Worm (Caenorhabditis elegans): Measurements from ENCODE around the gene flp-2.
A peak's percentile ranks its signal among the peaks of the same experiment; 100 is the strongest.

flp-2 gene

ce11 chrX:10081077-10081476, 14.0 kb downstream of the flp-2 start:
- TF ChIP-seq ham-2 (GFP tag; optimal IDR thresholded peaks at IDR 0.05) (no peak), nhr-2 (tag; optimal IDR thresholded peaks at IDR 0.05) (no peak)

ce11 chrX:10079230-10079629, 15.8 kb downstream of the flp-2 start:
- TF ChIP-seq hlh-1 (tag; optimal IDR thresholded peaks at IDR 0.05) (peak; percentile 76), mab-5 (tag; optimal IDR thresholded peaks at IDR 0.05) (no peak)

DNA sequence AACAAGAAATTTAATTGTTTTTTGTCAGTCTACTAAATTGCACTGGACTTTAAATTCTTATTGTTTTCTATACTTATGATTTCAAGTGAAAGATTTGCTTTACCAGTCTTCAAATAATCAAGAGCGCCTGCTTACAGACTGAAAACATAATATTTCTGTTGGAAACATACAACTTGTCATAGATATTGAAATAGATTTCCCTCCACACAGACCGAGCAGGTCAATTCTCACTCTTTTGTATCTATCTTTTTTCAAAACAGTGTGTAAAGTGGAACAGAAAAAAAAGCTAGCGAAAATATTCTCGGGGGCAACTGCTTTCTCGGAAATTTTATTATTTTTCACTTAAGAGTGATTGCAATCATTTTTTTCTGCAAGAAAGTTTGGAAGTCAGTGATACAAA, 16.4 kb downstream of the flp-2 start:
- TF ChIP-seq mls-2 (tag; optimal IDR thresholded peaks at IDR 0.05) = no peak
- no peak for TF ChIP-seq unc-62 (GFP tag; optimal IDR thresholded peaks at IDR 0.05)
- TF ChIP-seq flh-1 (GFP tag; optimal IDR thresholded peaks at IDR 0.05) = no peak
- no peak for TF ChIP-seq ceh-83 (GFP tag; optimal IDR thresholded peaks at IDR 0.05)
- TF ChIP-seq elt-3 (tag; optimal IDR thresholded peaks at IDR 0.05) = no peak
- no peak for TF ChIP-seq sem-2 (GFP tag; optimal IDR thresholded peaks at IDR 0.05)
- TF ChIP-seq zip-8 (tag; optimal IDR thresholded peaks at IDR 0.05) = no peak
- TF ChIP-seq cnd-1 (tag; optimal IDR thresholded peaks at IDR 0.05) = no peak
- no peak for TF ChIP-seq lsy-2 (tag; optimal IDR thresholded peaks at IDR 0.05)
- no peak for TF ChIP-seq mab-5 (tag; optimal IDR thresholded peaks at IDR 0.05)

- TF ChIP-seq nhr-28 (tag; optimal IDR thresholded peaks at IDR 0.05) (no peak), M03D4.4 (tag; optimal IDR thresholded peaks at IDR 0.05) (no peak), ham-2 (GFP tag; optimal IDR thresholded peaks at IDR 0.05) (no peak), sem-2 (GFP tag; optimal IDR thresholded peaks at IDR 0.05) (no peak), ces-1 (GFP tag; optimal IDR thresholded peaks at IDR 0.05) (no peak), mep-1 (tag; optimal IDR thresholded peaks at IDR 0.05) (no peak), mab-5 (tag; optimal IDR thresholded peaks at IDR 0.05) (no peak), flh-1 (GFP tag; optimal IDR thresholded peaks at IDR 0.05) (no peak), ceh-83 (GFP tag; optimal IDR thresholded peaks at IDR 0.05) (no peak), ceh-43 (GFP tag; optimal IDR thresholded peaks at IDR 0.05) (no peak), tbx-8 (GFP tag; optimal IDR thresholded peaks at IDR 0.05) (no peak), lsy-2 (tag; optimal IDR thresholded peaks at IDR 0.05) (no peak), drap-1 (GFP tag; optimal IDR thresholded peaks at IDR 0.05) (no peak), lin-32 (GFP tag; optimal IDR thresholded peaks at IDR 0.05) (no peak), nhr-12 (tag; optimal IDR thresholded peaks at IDR 0.05) (no peak), sptf-1 (tag; optimal IDR thresholded peaks at IDR 0.05) (no peak), snpc-4 (tag; optimal IDR thresholded peaks at IDR 0.05) (no peak), bed-3 (GFP tag; optimal IDR thresholded peaks at IDR 0.05) (no peak)
Measured at ce11 chrX:10078089-10078488, 17.0 kb downstream of the flp-2 start.

DNA sequence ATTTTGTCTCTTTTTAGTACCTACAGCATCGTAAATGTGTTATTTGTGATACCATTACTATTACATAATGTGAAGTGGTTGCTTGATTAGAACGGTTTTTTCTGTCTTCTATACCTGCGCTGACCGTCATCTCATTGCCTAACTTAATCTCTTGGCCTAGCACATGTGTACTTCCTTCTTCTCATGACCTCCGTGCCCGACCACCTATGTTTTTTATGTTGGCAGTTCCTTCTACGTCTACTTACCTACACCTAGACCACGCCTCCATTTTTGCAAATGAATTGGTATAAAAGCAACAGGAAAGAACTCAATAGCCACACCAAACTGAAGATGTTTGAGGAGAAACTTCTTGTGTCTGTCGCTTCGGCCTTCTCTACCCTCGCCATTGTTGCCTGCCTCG, 17.7 kb downstream of the flp-2 start, which contains the start of gene col-176:
Gene col-176, plus strand, starts transcription at position 301 of the 400 bp plus-strand sequence.
- no peak for TF ChIP-seq hlh-1 (tag; optimal IDR thresholded peaks at IDR 0.05)
- TF ChIP-seq ztf-11 (tag; optimal IDR thresholded peaks at IDR 0.05) = no peak
- no peak for TF ChIP-seq ceh-83 (GFP tag; optimal IDR thresholded peaks at IDR 0.05)
- no peak for TF ChIP-seq sptf-1 (tag; optimal IDR thresholded peaks at IDR 0.05)
- no peak for TF ChIP-seq mep-1 (tag; optimal IDR thresholded peaks at IDR 0.05)
- no peak for TF ChIP-seq snpc-4 (tag; optimal IDR thresholded peaks at IDR 0.05)

ce11 chrX:10076334-10076733, 18.7 kb downstream of the flp-2 start:
- TF ChIP-seq ces-1 (GFP tag; optimal IDR thresholded peaks at IDR 0.05) = no peak
- TF ChIP-seq unc-120 (tag; optimal IDR thresholded peaks at IDR 0.05; ENCODE audit: poor library complexity, severe bottlenecking) = no peak
- no peak for TF ChIP-seq blmp-1 (tag; optimal IDR thresholded peaks at IDR 0.05)
- TF ChIP-seq nhr-28 (tag; optimal IDR thresholded peaks at IDR 0.05) = no peak
- no peak for TF ChIP-seq lin-32 (GFP tag; optimal IDR thresholded peaks at IDR 0.05)
- TF ChIP-seq ceh-39 (tag; optimal IDR thresholded peaks at IDR 0.05) = no peak
- TF ChIP-seq nhr-2 (tag; optimal IDR thresholded peaks at IDR 0.05) = no peak
- TF ChIP-seq elt-3 (tag; optimal IDR thresholded peaks at IDR 0.05) = no peak
- TF ChIP-seq sem-2 (GFP tag; optimal IDR thresholded peaks at IDR 0.05) = no peak
- no peak for TF ChIP-seq ham-2 (GFP tag; optimal IDR thresholded peaks at IDR 0.05)
- TF ChIP-seq cnd-1 (tag; optimal IDR thresholded peaks at IDR 0.05) = no peak
- no peak for TF ChIP-seq mep-1 (tag; optimal IDR thresholded peaks at IDR 0.05)
- no peak for TF ChIP-seq unc-39 (tag; optimal IDR thresholded peaks at IDR 0.05)
- TF ChIP-seq unc-62 (GFP tag; optimal IDR thresholded peaks at IDR 0.05) = no peak
- TF ChIP-seq M03D4.4 (tag; optimal IDR thresholded peaks at IDR 0.05) = no peak

Measured in whole organism, mixed stage, embryonic.